Worm (Caenorhabditis elegans): ENCODE measurements around the gene C30G12.2.

The C30G12.2 gene

DNA sequence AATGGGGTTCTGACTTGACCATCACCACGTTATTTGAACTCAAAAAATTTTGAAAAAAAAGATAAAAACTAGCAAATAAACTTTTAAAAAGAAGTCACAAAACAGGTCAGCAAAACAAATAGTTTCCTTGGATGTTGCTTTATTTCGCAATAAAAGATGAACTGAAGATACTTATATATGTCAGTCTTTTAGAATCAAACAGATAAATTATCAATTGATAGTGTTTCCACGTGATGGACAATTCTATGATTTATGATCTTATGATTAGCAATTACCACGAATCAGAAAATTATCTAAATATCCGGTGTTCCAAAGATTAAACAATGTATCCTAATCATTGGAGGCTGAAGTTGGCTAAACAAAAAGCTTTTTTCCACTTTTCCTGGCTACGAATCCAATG lies 2.5 kb upstream of the C30G12.2 start:
- no peak for TF ChIP-seq lsy-2 (tag; optimal IDR thresholded peaks at IDR 0.05)
- no peak for TF ChIP-seq ztf-11 (tag; optimal IDR thresholded peaks at IDR 0.05)
- TF ChIP-seq duxl-1 (tag; optimal IDR thresholded peaks at IDR 0.05; ENCODE audit: poor library complexity) = no peak
- peak; percentile 45 for TF ChIP-seq nhr-25 (tag; optimal IDR thresholded peaks at IDR 0.05; ENCODE audit: borderline replicate concordance, insufficient read depth)
- no peak for TF ChIP-seq lin-15B (tag; optimal IDR thresholded peaks at IDR 0.05)
- TF ChIP-seq nhr-41 (GFP tag; IDR thresholded peaks at IDR 0.05) = no peak
- TF ChIP-seq php-3 (GFP tag; IDR thresholded peaks at IDR 0.05) = peak; percentile 97
- TF ChIP-seq tra-1 (GFP tag; IDR thresholded peaks at IDR 0.05) = peak; percentile 67; the same call in 1 of the 2 replicates
- TF ChIP-seq lir-3 (tag; optimal IDR thresholded peaks at IDR 0.05) = no peak
- TF ChIP-seq zag-1 (tag; optimal IDR thresholded peaks at IDR 0.05) = no peak
- TF ChIP-seq nhr-48 (tag; optimal IDR thresholded peaks at IDR 0.05) = peak; percentile 50
- TF ChIP-seq egl-43 (GFP tag; IDR thresholded peaks at IDR 0.05) = no peak
- TF ChIP-seq fos-1 (tag; optimal IDR thresholded peaks at IDR 0.05) = no peak
- no peak for TF ChIP-seq aly-2 (tag; optimal IDR thresholded peaks at IDR 0.05)
- no peak for TF ChIP-seq F49E8.2 (tag; optimal IDR thresholded peaks at IDR 0.05; ENCODE audit: borderline replicate concordance)
- TF ChIP-seq pqm-1 (tag; optimal IDR thresholded peaks at IDR 0.05) = no peak
- no peak for TF ChIP-seq set-16 (GFP tag; IDR thresholded peaks at IDR 0.05)
- no peak for TF ChIP-seq ama-1 (optimal IDR thresholded peaks at IDR 0.05)
- no peak for TF ChIP-seq dpl-1 (GFP tag; optimal IDR thresholded peaks at IDR 0.05)
- TF ChIP-seq madf-5 (GFP tag; IDR thresholded peaks at IDR 0.05) = no peak
- TF ChIP-seq mdt-29 (GFP tag; IDR thresholded peaks at IDR 0.05) = no peak
- TF ChIP-seq lin-38 (GFP tag; IDR thresholded peaks at IDR 0.05) = no peak
- TF ChIP-seq daf-12 (tag; optimal IDR thresholded peaks at IDR 0.05) = no peak
- no peak for TF ChIP-seq T26A8.4 (GFP tag; IDR thresholded peaks at IDR 0.05)
- no peak for TF ChIP-seq Y105C5A.15 (GFP tag; IDR thresholded peaks at IDR 0.05)
- no peak for TF ChIP-seq mes-2 (tag; optimal IDR thresholded peaks at IDR 0.05; ENCODE audit: poor library complexity, severe bottlenecking)
- TF ChIP-seq nhr-102 (tag; optimal IDR thresholded peaks at IDR 0.05) = peak; percentile 77
- TF ChIP-seq mxl-3 (GFP tag; optimal IDR thresholded peaks at IDR 0.05) = peak; percentile 42
- TF ChIP-seq dmd-9 (GFP tag; IDR thresholded peaks at IDR 0.05) = no peak
- no peak for TF ChIP-seq lin-39 (tag; optimal IDR thresholded peaks at IDR 0.05)
- TF ChIP-seq lin-13 (GFP tag; optimal IDR thresholded peaks at IDR 0.05) = no peak
- TF ChIP-seq F26F4.8 (GFP tag; conservative IDR thresholded peaks at IDR 0.05) = no peak
- TF ChIP-seq Y75B8A.6 (GFP tag; IDR thresholded peaks at IDR 0.05) = no peak
- TF ChIP-seq madf-9 (GFP tag; conservative IDR thresholded peaks at IDR 0.05) = no peak
- no peak for TF ChIP-seq attf-4 (tag; optimal IDR thresholded peaks at IDR 0.05)
- TF ChIP-seq ZK337.2 (GFP tag; IDR thresholded peaks at IDR 0.05) = no peak
- no peak for TF ChIP-seq daf-8 (GFP tag; IDR thresholded peaks at IDR 0.05)
- no peak for TF ChIP-seq spr-1 (tag; optimal IDR thresholded peaks at IDR 0.05)
- TF ChIP-seq zfp-3 (GFP tag; conservative IDR thresholded peaks at IDR 0.05) = no peak
- TF ChIP-seq ceh-62 (tag; optimal IDR thresholded peaks at IDR 0.05) = no peak
- TF ChIP-seq snpc-1.2 (GFP tag; IDR thresholded peaks at IDR 0.05) = no peak
- TF ChIP-seq cey-2 (tag; optimal IDR thresholded peaks at IDR 0.05; ENCODE audit: borderline replicate concordance, insufficient read depth) = no peak
- peak; percentile 74 for TF ChIP-seq dve-1 (tag; optimal IDR thresholded peaks at IDR 0.05; ENCODE audit: insufficient read depth)
- peak; percentile 83 for TF ChIP-seq hlh-30 (tag; optimal IDR thresholded peaks at IDR 0.05; ENCODE audit: insufficient read depth)
- peak; percentile 68 for TF ChIP-seq hlh-11 (tag; optimal IDR thresholded peaks at IDR 0.05)
- no peak for TF ChIP-seq ces-1 (GFP tag; optimal IDR thresholded peaks at IDR 0.05)
- no peak for TF ChIP-seq nhr-42 (GFP tag; IDR thresholded peaks at IDR 0.05)
- peak; percentile 78 for TF ChIP-seq nhr-28 (tag; optimal IDR thresholded peaks at IDR 0.05)
- peak; percentile 23 for TF ChIP-seq aha-1 (tag)
- no peak for TF ChIP-seq nhr-111 (GFP tag; optimal IDR thresholded peaks at IDR 0.05)
- peak; percentile 94 for TF ChIP-seq ceh-20 (GFP tag; IDR thresholded peaks at IDR 0.05)
